Fruit fly (Drosophila melanogaster) whole organism, wandering third instar larva: ENCODE data around the gene Tim17b1.

Experiments
- Dfd ChIP-seq: fragments of >200 bp; optimal IDR thresholded peaks from 2 replicates; lab custom pipeline; 2017; ENCODE audit warnings: missing biosample characterization, missing genetic modification characterization
- Hr78 ChIP-seq: fragments of >200 bp; optimal IDR thresholded peaks from 2 replicates; lab custom pipeline; 2017; ENCODE audit warnings: missing biosample characterization, missing genetic modification characterization
- Mio ChIP-seq: sonication (Bioruptor generic); optimal IDR thresholded peaks from 2 replicates; lab custom pipeline; 2016; ENCODE audit warnings: missing biosample characterization, missing genetic modification characterization
- pan ChIP-seq: fragments of >200 bp; optimal IDR thresholded peaks from 2 replicates; lab custom pipeline; 2017
- psq ChIP-seq: fragments of 200-800 bp; sonication (Bioruptor generic); optimal IDR thresholded peaks from 3 replicates; lab custom pipeline; 2017; ENCODE audit warnings: missing biosample characterization, mild to moderate bottlenecking, missing genetic modification characterization, moderate library complexity
- rgr ChIP-seq: fragments of 200-800 bp; sonication (Bioruptor generic); optimal IDR thresholded peaks from 3 replicates; lab custom pipeline; 2016; ENCODE audit warnings: missing biosample characterization, mild to moderate bottlenecking, missing genetic modification characterization

dm6 chr3R:5315871-5316270, 15.9 kb downstream of the Tim17b1 start:
- TF ChIP-seq Dfd (GFP tag; lab: Kevin White, UChicago), result no peak
- TF ChIP-seq psq (GFP tag; lab: Kevin White, UChicago), result no peak
- no peak for TF ChIP-seq Hr78
- no peak for TF ChIP-seq Mio (GFP tag; lab: Kevin White, UChicago)
- no peak for TF ChIP-seq rgr (GFP tag; lab: Kevin White, UChicago)
- TF ChIP-seq pan (lab: Kevin White, UChicago), result no peak
